Worm (Caenorhabditis elegans): ENCODE results near the gene C06A6.2.

Gene C06A6.2

ce11 chrIV:7877781-7878180 is 31.4 kb downstream of the C06A6.2 start, which contains the start of gene kin-26:
Gene kin-26 (minus strand): TSS chrIV:7877881.
- TF ChIP-seq snpc-4 (tag; optimal IDR thresholded peaks at IDR 0.05) (no peak), R02D3.7 (tag; optimal IDR thresholded peaks at IDR 0.05) (no peak), ztf-4 (tag; optimal IDR thresholded peaks at IDR 0.05) (no peak), lin-15B (tag; optimal IDR thresholded peaks at IDR 0.05) (no peak), jun-1 (tag; optimal IDR thresholded peaks at IDR 0.05) (no peak), nhr-76 (tag; optimal IDR thresholded peaks at IDR 0.05) (no peak), elt-3 (tag; optimal IDR thresholded peaks at IDR 0.05) (no peak), ceh-16 (tag; optimal IDR thresholded peaks at IDR 0.05) (no peak), fos-1 (tag; optimal IDR thresholded peaks at IDR 0.05) (no peak), elt-1 (tag; optimal IDR thresholded peaks at IDR 0.05) (no peak), zag-1 (tag; optimal IDR thresholded peaks at IDR 0.05) (no peak), elt-2 (tag; optimal IDR thresholded peaks at IDR 0.05) (no peak), nhr-25 (tag; optimal IDR thresholded peaks at IDR 0.05) (no peak)

DNA sequence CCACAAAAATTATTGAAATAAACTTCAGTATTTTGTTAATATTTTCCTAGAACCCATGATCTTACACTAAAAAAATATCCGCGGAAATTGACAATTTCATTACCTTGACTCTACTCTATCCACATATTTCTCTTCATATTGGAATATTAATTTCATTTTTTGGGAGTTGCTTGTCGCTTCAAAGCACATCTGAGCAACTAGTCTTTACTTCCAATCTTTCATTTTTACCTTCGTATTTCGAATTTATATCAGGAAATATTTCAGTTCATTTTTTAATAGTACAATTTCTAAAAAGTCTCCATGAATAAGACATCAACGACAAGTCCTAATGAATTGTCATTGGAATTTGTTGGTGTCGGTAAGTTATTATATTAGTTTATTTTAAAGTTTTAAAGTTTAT is 32.6 kb downstream of the C06A6.2 start, which contains the start of gene srt-73:
Gene srt-73, plus strand, starts transcription at position 301 of the 400 bp plus-strand sequence.
- no peak for TF ChIP-seq aly-2 (tag; optimal IDR thresholded peaks at IDR 0.05)
- no peak for TF ChIP-seq lin-39 (tag; optimal IDR thresholded peaks at IDR 0.05)
- TF ChIP-seq R02D3.7 (tag; optimal IDR thresholded peaks at IDR 0.05): no peak
- no peak for TF ChIP-seq nhr-28 (tag; optimal IDR thresholded peaks at IDR 0.05)
- TF ChIP-seq nhr-12 (tag; optimal IDR thresholded peaks at IDR 0.05): no peak
- TF ChIP-seq unc-39 (tag; optimal IDR thresholded peaks at IDR 0.05): no peak
- TF ChIP-seq ztf-4 (tag; optimal IDR thresholded peaks at IDR 0.05): no peak
- TF ChIP-seq pqm-1 (tag; optimal IDR thresholded peaks at IDR 0.05): no peak
- no peak for TF ChIP-seq lsy-12 (tag; optimal IDR thresholded peaks at IDR 0.05)
- TF ChIP-seq tbx-2 (tag; optimal IDR thresholded peaks at IDR 0.05): no peak
- no peak for TF ChIP-seq nhr-67 (tag; optimal IDR thresholded peaks at IDR 0.05)
- TF ChIP-seq skn-1 (tag; optimal IDR thresholded peaks at IDR 0.05): no peak

- TF ChIP-seq pqm-1 (tag; optimal IDR thresholded peaks at IDR 0.05) (no peak), nhr-25 (tag; optimal IDR thresholded peaks at IDR 0.05) (no peak), elt-2 (tag; optimal IDR thresholded peaks at IDR 0.05) (peak; percentile 55), pha-4 (tag; optimal IDR thresholded peaks at IDR 0.05) (peak; percentile 4), ztf-4 (tag; optimal IDR thresholded peaks at IDR 0.05) (no peak), elt-1 (tag; optimal IDR thresholded peaks at IDR 0.05) (no peak), tbx-2 (tag; optimal IDR thresholded peaks at IDR 0.05) (no peak), fkh-10 (GFP tag; optimal IDR thresholded peaks at IDR 0.05) (no peak), jun-1 (tag; optimal IDR thresholded peaks at IDR 0.05) (no peak), ztf-11 (tag; optimal IDR thresholded peaks at IDR 0.05) (no peak)
Measured at ce11 chrIV:7881166-7881565, 34.7 kb downstream of the C06A6.2 start.

ce11 chrIV:7881726-7882125 is 35.3 kb downstream of the C06A6.2 start, which contains the start of gene atic-1:
Gene atic-1 (plus strand): TSS chrIV:7882026.
- TF ChIP-seq nhr-23 (tag; optimal IDR thresholded peaks at IDR 0.05) (no peak), lin-15B (tag; optimal IDR thresholded peaks at IDR 0.05) (no peak), ama-1 (optimal IDR thresholded peaks at IDR 0.05) (no peak), nhr-237 (tag; optimal IDR thresholded peaks at IDR 0.05) (no peak), ZK546.5 (tag; optimal IDR thresholded peaks at IDR 0.05) (no peak), nhr-43 (tag; optimal IDR thresholded peaks at IDR 0.05; ENCODE audit: poor library complexity, severe bottlenecking) (no peak), nhr-76 (tag; optimal IDR thresholded peaks at IDR 0.05) (no peak)

- TF ChIP-seq mml-1 (tag; optimal IDR thresholded peaks at IDR 0.05) (no peak), lin-39 (tag; optimal IDR thresholded peaks at IDR 0.05) (peak; percentile 62), unc-62 (GFP tag; optimal IDR thresholded peaks at IDR 0.05) (no peak)
Measured at ce11 chrIV:7897443-7897842, 51.0 kb downstream of the C06A6.2 start, which contains the start of gene ilys-4. Gene ilys-4 (minus strand): TSS chrIV:7897543.

DNA sequence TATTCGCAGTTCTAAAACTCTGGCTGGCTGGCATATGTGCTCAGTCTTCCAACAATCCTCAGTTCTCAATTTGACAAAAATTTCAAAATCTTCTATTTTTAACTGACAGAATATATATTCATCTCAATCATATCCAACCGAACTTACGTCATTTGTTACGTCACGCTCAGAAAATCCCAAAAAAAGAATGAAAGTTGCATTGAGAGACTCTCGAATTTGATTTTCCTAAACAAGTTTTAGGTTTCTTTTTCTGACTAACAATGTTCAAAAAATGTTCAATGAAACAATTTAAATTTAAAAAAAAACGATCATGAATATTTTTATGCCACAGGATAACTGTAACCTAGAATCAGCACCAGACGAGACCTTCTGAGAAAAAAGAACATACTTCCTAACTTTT is 51.5 kb downstream of the C06A6.2 start:
- no peak for TF ChIP-seq zag-1 (tag; optimal IDR thresholded peaks at IDR 0.05)
- peak; percentile 74 for TF ChIP-seq fkh-10 (GFP tag; optimal IDR thresholded peaks at IDR 0.05)
